Fruit fly (Drosophila melanogaster) whole organism, embryonic: ENCODE measurements around the gene PpV.

Source experiments
- Abd-B ChIP-seq: fragments of 200-800 bp; sonication (Bioruptor generic); optimal IDR thresholded peaks from 2 replicates; lab custom pipeline; 2018; ENCODE audit warnings: missing biosample characterization, mild to moderate bottlenecking, missing genetic modification characterization, moderate library complexity
- Asciz ChIP-seq: fragments of 200-800 bp; sonication (Bioruptor generic); optimal IDR thresholded peaks from 2 replicates; lab custom pipeline; 2017; ENCODE audit warnings: missing biosample characterization, mild to moderate bottlenecking, missing genetic modification characterization, missing genetic modification reagents
- CG10959 ChIP-seq: fragments of 200-800 bp; sonication (Bioruptor generic); IDR thresholded peaks from 2 replicates; pipeline ENCODE4 v1.3.6; 2022; ENCODE audit warnings: missing biosample characterization, missing genetic modification characterization
- CG11247 ChIP-seq: fragments of 200-800 bp; sonication (Bioruptor generic); IDR thresholded peaks from 2 replicates; pipeline ENCODE4 v1.3.6; 2022; ENCODE audit warnings: missing biosample characterization, missing genetic modification characterization
- CG11456 ChIP-seq: fragments of 200-800 bp; sonication (Bioruptor generic); IDR thresholded peaks from 3 replicates; pipeline ENCODE4 v1.3.6; 2022; ENCODE audit warnings: missing biosample characterization, missing genetic modification characterization
- CG13287 ChIP-seq: fragments of 200-800 bp; sonication (Bioruptor generic); IDR thresholded peaks from 2 replicates; pipeline ENCODE4 v1.3.6; 2022; ENCODE audit warnings: missing biosample characterization, missing genetic modification characterization; ENCODE audit not compliant: partially characterized antibody
- CG17328 ChIP-seq: fragments of 200-800 bp; sonication (Bioruptor generic); IDR thresholded peaks from 2 replicates; pipeline ENCODE4 v1.3.6; 2022; ENCODE audit warnings: missing biosample characterization, missing genetic modification characterization
- CG17385 ChIP-seq: fragments of 200-800 bp; sonication (Bioruptor generic); optimal IDR thresholded peaks from 3 replicates; lab custom pipeline; 2018; ENCODE audit warnings: missing biosample characterization, mild to moderate bottlenecking, missing genetic modification characterization
- CG2199 ChIP-seq: fragments of 200-800 bp; sonication (Bioruptor generic); IDR thresholded peaks from 3 replicates; pipeline ENCODE4 v1.3.6; 2022; ENCODE audit warnings: missing biosample characterization, missing genetic modification characterization
- CG2875 ChIP-seq: fragments of 200-800 bp; sonication (Bioruptor generic); optimal IDR thresholded peaks from 2 replicates; lab custom pipeline; 2017; ENCODE audit warnings: missing biosample characterization, mild to moderate bottlenecking, missing genetic modification characterization, missing genetic modification reagents
- CG3407 ChIP-seq: fragments of 200-800 bp; sonication (Bioruptor generic); optimal IDR thresholded peaks from 2 replicates; lab custom pipeline; 2018; ENCODE audit warnings: missing biosample characterization, mild to moderate bottlenecking, missing genetic modification characterization
- CG4730 ChIP-seq: fragments of 200-800 bp; sonication (Bioruptor generic); IDR thresholded peaks from 2 replicates; pipeline ENCODE4 v1.3.6; 2022; ENCODE audit warnings: missing biosample characterization, missing genetic modification characterization
- CG4854 ChIP-seq: fragments of 200-800 bp; sonication (Bioruptor generic); optimal IDR thresholded peaks from 2 replicates; lab custom pipeline; 2016; ENCODE audit warnings: missing biosample characterization, missing genetic modification characterization, inconsistent platforms
- CG6791 ChIP-seq: fragments of 200-800 bp; sonication (Bioruptor generic); IDR thresholded peaks from 3 replicates; pipeline ENCODE4 v1.3.6; 2022; ENCODE audit warnings: missing biosample characterization, missing genetic modification characterization; ENCODE audit not compliant: partially characterized antibody
- CG7963 ChIP-seq: fragments of 200-800 bp; sonication (Bioruptor generic); IDR thresholded peaks from 3 replicates; pipeline ENCODE4 v1.3.6; 2022; ENCODE audit warnings: missing biosample characterization, missing genetic modification characterization; ENCODE audit not compliant: partially characterized antibody
- CG8290 ChIP-seq, 3 experiments: fragments of 200-800 bp; sonication (Bioruptor generic); optimal IDR thresholded peaks; 2 replicates each; lab custom pipeline; 2016 to 2019; ENCODE audit warnings: missing biosample characterization in 3 of 3, missing genetic modification characterization in 3 of 3, mild to moderate bottlenecking in 2 of 3, moderate library complexity in 1 of 3
- Dll ChIP-seq: fragments of 200-800 bp; sonication (Bioruptor generic); IDR thresholded peaks from 4 replicates; pipeline ENCODE4 v1.3.6; 2022; ENCODE audit warnings: missing biosample characterization, missing genetic modification characterization; ENCODE audit not compliant: partially characterized antibody
- Ets97D ChIP-seq: fragments of 200-800 bp; sonication (Bioruptor generic); optimal IDR thresholded peaks from 3 replicates; lab custom pipeline; 2016; ENCODE audit warnings: missing biosample characterization, missing genetic modification characterization
- GATAe ChIP-seq: fragments of 200-800 bp; sonication (Bioruptor generic); conservative IDR thresholded peaks from 2 replicates; pipeline ENCODE4 v1.3.6; 2022; ENCODE audit warnings: missing biosample characterization, missing genetic modification characterization
- HLH3B ChIP-seq: fragments of 200-800 bp; sonication (Bioruptor generic); IDR thresholded peaks from 2 replicates; pipeline ENCODE4 v1.3.6; 2022; ENCODE audit warnings: missing biosample characterization, missing genetic modification characterization
- Hand ChIP-seq: fragments of 200-800 bp; sonication (Bioruptor generic); optimal IDR thresholded peaks from 2 replicates; lab custom pipeline; 2017; ENCODE audit warnings: mild to moderate bottlenecking, missing biosample characterization, missing genetic modification reagents, missing genetic modification characterization
- Hsf ChIP-seq: fragments of 200-800 bp; sonication (Bioruptor generic); optimal IDR thresholded peaks from 3 replicates; lab custom pipeline; 2016; ENCODE audit warnings: missing biosample characterization, missing genetic modification characterization
- Lhr ChIP-seq: fragments of 200-800 bp; sonication (Bioruptor generic); optimal IDR thresholded peaks from 3 replicates; lab custom pipeline; 2017; ENCODE audit warnings: mild to moderate bottlenecking, missing biosample characterization, missing genetic modification reagents, missing genetic modification characterization
- NC2β ChIP-seq: fragments of 200-800 bp; sonication (Bioruptor generic); optimal IDR thresholded peaks from 2 replicates; lab custom pipeline; 2016; ENCODE audit warnings: missing biosample characterization, missing genetic modification characterization
- Tbp ChIP-seq: fragments of >200 bp; optimal IDR thresholded peaks from 2 replicates; lab custom pipeline; 2018; ENCODE audit warnings: missing biosample characterization, missing genetic modification characterization
- abd-A ChIP-seq: fragments of 200-800 bp; sonication (Bioruptor generic); optimal IDR thresholded peaks from 3 replicates; lab custom pipeline; 2019; ENCODE audit warnings: missing biosample characterization, mild to moderate bottlenecking, missing genetic modification characterization, moderate library complexity
- chinmo ChIP-seq: fragments of 200-800 bp; sonication (Bioruptor generic); IDR thresholded peaks from 4 replicates; pipeline ENCODE4 v1.3.6; 2022; ENCODE audit warnings: missing biosample characterization, missing genetic modification characterization; ENCODE audit not compliant: partially characterized antibody
- chm ChIP-seq: fragments of 200-800 bp; sonication (Bioruptor generic); IDR thresholded peaks from 2 replicates; pipeline ENCODE4 v1.3.6; 2022; ENCODE audit warnings: missing biosample characterization, missing genetic modification characterization
- ftz-f1 ChIP-seq: fragments of 200-800 bp; sonication (Bioruptor generic); optimal IDR thresholded peaks from 2 replicates; lab custom pipeline; 2016; ENCODE audit warnings: missing biosample characterization, missing genetic modification characterization
- gfzf ChIP-seq: fragments of 200-800 bp; sonication (Bioruptor generic); optimal IDR thresholded peaks from 2 replicates; lab custom pipeline; 2016; ENCODE audit warnings: missing biosample characterization, mild to moderate bottlenecking, missing genetic modification characterization, moderate library complexity
- grau ChIP-seq: fragments of 200-800 bp; optimal IDR thresholded peaks from 3 replicates; lab custom pipeline; 2019; ENCODE audit warnings: missing biosample characterization, mild to moderate bottlenecking, missing genetic modification characterization, moderate library complexity
- hkb ChIP-seq, 2 experiments: fragments of 200-800 bp in 1 of 2; fragments of >200 bp in 1 of 2; sonication (Bioruptor generic) in 1 of 2; IDR thresholded peaks in 1 of 2; optimal IDR thresholded peaks in 1 of 2; 2 replicates each; pipeline versions ENCODE4 v1.3.6 to Lab custom; 2017 to 2022; ENCODE audit warnings: missing biosample characterization in 1 of 2, missing genetic modification characterization in 1 of 2
- jumu ChIP-seq: fragments of 200-800 bp; sonication (Bioruptor generic); optimal IDR thresholded peaks from 3 replicates; lab custom pipeline; 2016; ENCODE audit warnings: missing biosample characterization, missing genetic modification characterization
- kah ChIP-seq: fragments of 200-800 bp; sonication (Bioruptor generic); optimal IDR thresholded peaks from 2 replicates; lab custom pipeline; 2018; ENCODE audit warnings: missing biosample characterization, mild to moderate bottlenecking, missing genetic modification characterization
- knrl ChIP-seq: fragments of 200-800 bp; sonication (Bioruptor generic); IDR thresholded peaks from 3 replicates; pipeline ENCODE4 v1.3.6; 2022; ENCODE audit warnings: missing biosample characterization, missing genetic modification characterization; ENCODE audit not compliant: partially characterized antibody
- lab ChIP-seq: fragments of 200-800 bp; sonication (Bioruptor generic); optimal IDR thresholded peaks from 3 replicates; lab custom pipeline; 2017; ENCODE audit warnings: missing biosample characterization, missing genetic modification characterization, mild to moderate bottlenecking, moderate library complexity, missing genetic modification reagents
- luna ChIP-seq: fragments of 200-800 bp; sonication (Bioruptor generic); optimal IDR thresholded peaks from 2 replicates; lab custom pipeline; 2016; ENCODE audit warnings: missing biosample characterization, missing genetic modification characterization
- onecut ChIP-seq: fragments of 200-800 bp; sonication (Bioruptor generic); IDR thresholded peaks from 2 replicates; pipeline ENCODE4 v1.3.6; 2022; ENCODE audit warnings: missing biosample characterization, missing genetic modification characterization
- otp ChIP-seq: fragments of 200-800 bp; sonication (Bioruptor generic); IDR thresholded peaks from 3 replicates; pipeline ENCODE4, ENCODE4 v1.3.6; 2022; ENCODE audit warnings: missing biosample characterization, missing genetic modification characterization
- pfk ChIP-seq: fragments of 200-800 bp; sonication (Bioruptor generic); optimal IDR thresholded peaks from 2 replicates; lab custom pipeline; 2018; ENCODE audit warnings: missing biosample characterization, mild to moderate bottlenecking, missing genetic modification characterization, moderate library complexity
- phol ChIP-seq: fragments of 200-800 bp; sonication (Bioruptor generic); optimal IDR thresholded peaks from 3 replicates; lab custom pipeline; 2018; ENCODE audit warnings: missing biosample characterization, mild to moderate bottlenecking, missing genetic modification characterization, moderate library complexity
- salm ChIP-seq: fragments of 200-800 bp; sonication (Bioruptor generic); optimal IDR thresholded peaks from 2 replicates; lab custom pipeline; 2018; ENCODE audit warnings: missing biosample characterization, mild to moderate bottlenecking, missing genetic modification characterization
- sd ChIP-seq: fragments of 200-800 bp; sonication (Bioruptor generic); optimal IDR thresholded peaks from 3 replicates; lab custom pipeline; 2018; ENCODE audit warnings: missing biosample characterization, mild to moderate bottlenecking, missing genetic modification characterization, moderate library complexity
- ssp ChIP-seq: fragments of 200-800 bp; sonication (Bioruptor generic); IDR thresholded peaks from 2 replicates; pipeline ENCODE4 v1.3.6; 2022; ENCODE audit warnings: missing biosample characterization, missing genetic modification characterization
- toy ChIP-seq: fragments of 200-800 bp; sonication (Bioruptor generic); IDR thresholded peaks from 2 replicates; pipeline ENCODE4 v1.3.6; 2022; ENCODE audit warnings: missing biosample characterization, missing genetic modification characterization
- trem ChIP-seq: fragments of 200-800 bp; optimal IDR thresholded peaks from 3 replicates; lab custom pipeline; 2019; ENCODE audit warnings: missing biosample characterization, mild to moderate bottlenecking, missing genetic modification characterization, moderate library complexity
- unc-4 ChIP-seq: fragments of 200-800 bp; sonication (Bioruptor generic); IDR thresholded peaks from 2 replicates; pipeline ENCODE4 v1.3.6; 2022; ENCODE audit warnings: missing biosample characterization, missing genetic modification characterization; ENCODE audit not compliant: partially characterized antibody
- vfl ChIP-seq: fragments of 200-800 bp; sonication (Bioruptor generic); optimal IDR thresholded peaks from 2 replicates; lab custom pipeline; 2016; ENCODE audit warnings: missing biosample characterization, missing genetic modification characterization

PpV gene

dm6 chrX:6346926-6347367 is 25.8 kb downstream of the PpV start, which contains the start of gene CG3847 (continued):
- TF ChIP-seq pfk (GFP tag; lab: Kevin White, UChicago) (peak; percentile 33), CG10959 (GFP tag; lab: Robert Waterston, UW) (no peak), chinmo (GFP tag; lab: Robert Waterston, UW) (peak; percentile 85; the same call in 1 of the 4 replicates), Abd-B (GFP tag; lab: Kevin White, UChicago) (no peak), otp (0 out of 3 replicates have a peak, but pooled peaks have one; percentile 48), HLH3B (GFP tag; lab: Robert Waterston, UW) (no peak), grau (peak; percentile 32), Hsf (GFP tag; lab: Kevin White, UChicago) (peak; percentile 25), vfl (GFP tag; lab: Kevin White, UChicago) (peak; percentile 41), ftz-f1 (GFP tag; lab: Kevin White, UChicago) (peak; percentile 82), CG3407 (GFP tag; lab: Kevin White, UChicago) (no peak), Dll (peak; percentile 63), chm (GFP tag; lab: Robert Waterston, UW) (peak; percentile 64; the same call in 1 of the 2 replicates), Ets97D (GFP tag; lab: Kevin White, UChicago) (peak; percentile 96), CG4730 (no peak), CG6791 (GFP tag; lab: Robert Waterston, UW) (peak; percentile 71; the same call in 2 of the 3 replicates), abd-A (tag; lab: Kevin White, UChicago) (peak; percentile 51), CG8290 (GFP tag; optimal IDR thresholded peaks at IDR 0.05; lab: Kevin White, UChicago) (peak; percentile 46), CG8290 (tag; optimal IDR thresholded peaks at IDR 0.05; lab: Kevin White, UChicago) (peak in 1 of 2 experiments; percentile 74), CG2199 (GFP tag; lab: Robert Waterston, UW) (no peak), CG7963 (no peak), onecut (0 out of 2 replicates have a peak, but pooled peaks have one; percentile 11), luna (GFP tag; lab: Kevin White, UChicago) (no peak), Asciz (GFP tag; lab: Kevin White, UChicago) (no peak), CG17385 (GFP tag; lab: Kevin White, UChicago) (no peak), salm (tag; lab: Kevin White, UChicago) (no peak), lab (GFP tag; lab: Kevin White, UChicago) (peak; percentile 52), Tbp (GFP tag; lab: Kevin White, UChicago) (no peak), jumu (GFP tag; lab: Kevin White, UChicago) (peak; percentile 67), toy (GFP tag; lab: Robert Waterston, UW) (no peak), ssp (GFP tag; lab: Robert Waterston, UW) (peak; percentile 66), CG17328 (peak; percentile 27; the same call in 1 of the 2 replicates), CG2875 (no peak), GATAe (GFP tag; lab: Robert Waterston, UW) (no peak), trem (tag; lab: Kevin White, UChicago) (peak; percentile 83), CG11247 (GFP tag; lab: Robert Waterston, UW) (0 out of 2 replicates have a peak, but pooled peaks have one; percentile 12), Hand (GFP tag; lab: Kevin White, UChicago) (no peak), sd (peak; percentile 39), CG11456 (peak; percentile 54; the same call in 1 of the 3 replicates), CG4854 (GFP tag; lab: Kevin White, UChicago) (peak; percentile 59), NC2β (GFP tag; lab: Kevin White, UChicago) (peak; percentile 58), phol (tag; lab: Kevin White, UChicago) (peak; percentile 99), Lhr (peak; percentile 90), knrl (GFP tag; lab: Robert Waterston, UW) (peak; percentile 73), kah (no peak), unc-4 (GFP tag; lab: Robert Waterston, UW) (peak; percentile 69), hkb (optimal IDR thresholded peaks at IDR 0.05; lab: Kevin White, UChicago) (no peak), hkb (GFP tag; IDR thresholded peaks at IDR 0.05; lab: Robert Waterston, UW) (peak; percentile 39), CG13287 (GFP tag; lab: Robert Waterston, UW) (peak; percentile 76), gfzf (peak; percentile 96)
